Worm (Caenorhabditis elegans): ENCODE data around the gene F46G11.2.

ce11 chrX:5803492-5803891, 15.5 kb downstream of the F46G11.2 start:
- TF ChIP-seq nfya-1 (tag; optimal IDR thresholded peaks at IDR 0.05; ENCODE audit: insufficient read depth): no peak
- TF ChIP-seq nhr-12 (tag; optimal IDR thresholded peaks at IDR 0.05): no peak
- TF ChIP-seq nhr-25 (tag; optimal IDR thresholded peaks at IDR 0.05): peak; percentile 91
- TF ChIP-seq aly-2 (tag; optimal IDR thresholded peaks at IDR 0.05): no peak
- TF ChIP-seq unc-62 (GFP tag; optimal IDR thresholded peaks at IDR 0.05): peak; percentile 46
- TF ChIP-seq nhr-28 (tag; optimal IDR thresholded peaks at IDR 0.05): no peak
- no peak for TF ChIP-seq tbx-2 (tag; optimal IDR thresholded peaks at IDR 0.05)
- peak; percentile 24 for TF ChIP-seq nhr-23 (tag; optimal IDR thresholded peaks at IDR 0.05)

Measured in whole organism, L3 larva.